Fruit fly (Drosophila melanogaster) whole organism: ENCODE results near the gene CG10184.

Experiments
- CG8478 ChIP-seq: fragments of >200 bp; optimal IDR thresholded peaks from 2 replicates; lab custom pipeline; 2018; ENCODE audit warnings: inconsistent platforms
- Dll ChIP-seq: fragments of >200 bp; optimal IDR thresholded peaks from 2 replicates; lab custom pipeline; 2017
- usp ChIP-seq: fragments of >200 bp; optimal IDR thresholded peaks from 2 replicates; lab custom pipeline; 2017; ENCODE audit warnings: missing biosample characterization, missing genetic modification characterization, mixed read lengths

DNA sequence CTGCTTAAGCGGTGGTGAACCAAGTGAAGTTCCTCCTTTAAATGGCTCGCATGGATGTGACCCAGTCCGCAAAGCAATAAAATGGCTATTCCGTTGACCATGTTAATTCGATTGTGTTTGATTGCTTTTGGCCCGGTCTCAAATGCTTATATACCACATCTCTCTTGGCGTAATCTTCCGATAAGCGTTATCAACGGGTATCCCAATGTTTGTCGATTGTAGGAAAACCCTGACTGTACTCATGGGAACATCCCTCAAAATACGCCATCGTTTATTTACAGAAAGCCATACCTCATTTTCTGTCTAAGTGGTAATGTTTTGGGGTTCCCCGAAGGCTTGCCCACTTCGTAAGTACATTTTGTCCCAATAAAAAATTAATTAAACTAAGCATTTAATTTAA is 6.4 kb downstream of the CG10184 start, which contains the start of gene CG10183:
- no peak for TF ChIP-seq Dll (lab: Kevin White, UChicago)
- no peak for TF ChIP-seq CG8478 (lab: Kevin White, UChicago)
- no peak for TF ChIP-seq usp (GFP tag; lab: Kevin White, UChicago)
